Fruit fly (Drosophila melanogaster) whole organism, adult: ENCODE results near the gene CG42671.

Experiments used
- CG11617 ChIP-seq: fragments of 200-800 bp; sonication (Bioruptor generic); optimal IDR thresholded peaks from 2 replicates; lab custom pipeline; 2017; ENCODE audit warnings: mild to moderate bottlenecking, missing biosample characterization, missing genetic modification reagents, missing genetic modification characterization
- CG33017 ChIP-seq: fragments of 200-800 bp; sonication (Bioruptor generic); optimal IDR thresholded peaks from 2 replicates; lab custom pipeline; 2018; ENCODE audit warnings: missing biosample characterization, mild to moderate bottlenecking, missing genetic modification characterization, moderate library complexity
- Mnt ChIP-seq: fragments of 200-800 bp; sonication (Bioruptor generic); optimal IDR thresholded peaks from 2 replicates; lab custom pipeline; 2016; ENCODE audit warnings: missing biosample characterization, mild to moderate bottlenecking, missing genetic modification characterization
- cnc ChIP-seq, 2 experiments: fragments of >200 bp; optimal IDR thresholded peaks; 2 replicates each; lab custom pipeline; 2017
- kay ChIP-seq: fragments of 200-800 bp; sonication (Bioruptor generic); peaks from one replicate; lab custom pipeline; 2016; ENCODE audit warnings: missing biosample characterization, missing genetic modification characterization, borderline replicate concordance
- ovo ChIP-seq: fragments of 200-800 bp; sonication (Bioruptor generic); optimal IDR thresholded peaks from 2 replicates; lab custom pipeline; 2016; ENCODE audit warnings: missing biosample characterization, missing genetic modification characterization
- pad ChIP-seq: fragments of 200-800 bp; sonication (Bioruptor generic); optimal IDR thresholded peaks from 3 replicates; lab custom pipeline; 2017; ENCODE audit warnings: missing biosample characterization, missing genetic modification characterization, mild to moderate bottlenecking, moderate library complexity, missing genetic modification reagents

dm6 chr3L:11262159-11262558 is 47.9 kb downstream of the CG42671 start:
- TF ChIP-seq kay (GFP tag; lab: Kevin White, UChicago) (peak; percentile 76), Mnt (no peak), ovo (GFP tag; lab: Kevin White, UChicago) (no peak), CG11617 (no peak), pad (GFP tag; lab: Kevin White, UChicago) (no peak), cnc (optimal IDR thresholded peaks at IDR 0.05; lab: Kevin White, UChicago) (no peak), CG33017 (tag; lab: Kevin White, UChicago) (no peak)
